Worm (Caenorhabditis elegans): ENCODE data around the gene F46E10.3.

F46E10.3 gene

DNA sequence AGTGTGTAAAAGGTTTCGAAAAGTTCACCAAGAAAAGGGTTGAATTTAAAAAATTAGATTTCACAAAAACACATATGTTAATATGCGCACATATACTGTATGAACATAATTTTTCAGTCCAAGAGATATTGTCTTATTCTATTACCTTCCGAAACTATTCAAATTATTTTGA, at the start of gene F46E10.3:
Gene F46E10.3 (plus strand): TSS at position 73 of the 172 bp plus-strand sequence.
- TF ChIP-seq W03F9.2 (tag; optimal IDR thresholded peaks at IDR 0.05), result no peak

DNA sequence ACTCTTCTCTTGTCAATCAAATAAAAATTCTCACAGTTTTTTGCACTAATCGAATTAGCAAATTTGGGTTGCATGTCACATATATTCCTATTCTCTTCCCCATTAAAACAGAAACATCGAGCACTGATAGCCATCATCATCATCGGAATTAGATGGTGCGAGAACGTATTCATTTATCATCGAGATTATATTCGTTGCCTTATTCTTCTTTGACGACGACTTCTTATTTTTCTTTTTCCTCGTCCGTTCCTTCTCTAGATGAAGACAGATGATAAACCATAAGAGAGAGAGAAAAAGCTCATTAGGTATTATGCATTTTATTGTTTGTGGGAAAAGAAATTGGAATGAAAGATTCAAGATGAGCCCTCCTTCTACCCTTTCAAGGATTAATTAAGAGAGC, 46.9 kb upstream of the F46E10.3 start:
- no peak for TF ChIP-seq him-1 (tag; optimal IDR thresholded peaks at IDR 0.05)
- no peak for TF ChIP-seq W03F9.2 (tag; optimal IDR thresholded peaks at IDR 0.05)
- TF ChIP-seq dao-5 (tag; optimal IDR thresholded peaks at IDR 0.05), result no peak

DNA sequence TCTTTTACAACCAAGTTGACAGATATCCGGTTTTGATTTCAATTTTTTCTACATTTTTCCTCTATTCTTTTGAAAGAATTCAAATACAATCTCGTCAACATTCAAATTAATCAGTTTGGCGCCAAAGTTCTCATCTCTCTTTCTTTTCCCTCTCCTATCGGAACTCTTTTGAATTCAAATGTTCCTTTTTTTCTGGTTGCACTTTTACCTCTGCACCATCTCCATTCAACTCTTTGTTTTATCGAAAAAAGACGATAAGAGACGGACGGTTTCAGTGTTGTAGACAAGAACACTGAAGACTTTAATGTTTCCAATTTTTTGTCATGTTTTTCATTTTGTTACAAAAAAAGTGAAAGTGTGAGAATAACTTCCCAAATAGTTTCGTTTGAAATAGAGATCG, 42.1 kb upstream of the F46E10.3 start:
- no peak for TF ChIP-seq him-1 (tag; optimal IDR thresholded peaks at IDR 0.05)
- no peak for TF ChIP-seq dao-5 (tag; optimal IDR thresholded peaks at IDR 0.05)
- no peak for TF ChIP-seq W03F9.2 (tag; optimal IDR thresholded peaks at IDR 0.05)

DNA sequence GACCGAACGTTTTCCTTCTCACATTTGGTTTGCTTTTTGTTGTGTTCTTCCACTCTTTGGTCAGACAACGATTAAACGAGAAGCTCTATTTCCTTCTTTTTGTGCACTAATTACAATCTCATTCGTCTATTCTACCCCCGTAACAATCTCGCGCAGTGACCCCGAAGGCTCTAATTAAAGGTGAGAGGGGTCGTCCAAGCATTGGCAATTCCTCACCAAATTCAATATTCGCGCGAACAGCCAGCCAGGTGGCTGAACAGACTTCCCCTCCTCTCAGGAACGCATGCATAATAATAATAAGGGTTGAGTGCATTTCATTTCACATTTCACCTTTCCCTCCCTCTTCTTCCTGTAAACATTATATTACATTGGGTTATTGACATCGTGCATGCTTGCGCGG, 33.0 kb upstream of the F46E10.3 start:
- TF ChIP-seq him-1 (tag; optimal IDR thresholded peaks at IDR 0.05) (no peak), W03F9.2 (tag; optimal IDR thresholded peaks at IDR 0.05) (no peak), dao-5 (tag; optimal IDR thresholded peaks at IDR 0.05) (no peak)

DNA sequence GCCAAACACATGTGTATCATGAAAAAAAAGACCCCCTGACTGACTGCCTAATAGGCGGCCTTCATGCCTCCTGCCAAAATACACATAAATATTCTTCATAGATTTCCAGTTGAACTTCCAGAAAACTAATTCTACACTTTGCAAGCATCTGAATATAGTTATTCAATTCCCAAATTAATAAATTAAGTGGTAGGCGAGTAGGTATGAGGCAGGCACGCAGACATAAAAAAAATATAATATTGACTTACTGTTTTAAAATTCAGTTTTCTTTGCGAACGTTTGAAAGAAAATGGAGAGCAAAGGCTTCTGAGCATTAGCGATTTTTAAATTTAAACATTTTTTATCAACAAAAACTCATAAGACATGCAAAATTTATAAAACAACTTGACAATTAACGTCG, 30.2 kb upstream of the F46E10.3 start:
- TF ChIP-seq W03F9.2 (tag; optimal IDR thresholded peaks at IDR 0.05) (no peak), dao-5 (tag; optimal IDR thresholded peaks at IDR 0.05) (no peak), him-1 (tag; optimal IDR thresholded peaks at IDR 0.05) (no peak)

DNA sequence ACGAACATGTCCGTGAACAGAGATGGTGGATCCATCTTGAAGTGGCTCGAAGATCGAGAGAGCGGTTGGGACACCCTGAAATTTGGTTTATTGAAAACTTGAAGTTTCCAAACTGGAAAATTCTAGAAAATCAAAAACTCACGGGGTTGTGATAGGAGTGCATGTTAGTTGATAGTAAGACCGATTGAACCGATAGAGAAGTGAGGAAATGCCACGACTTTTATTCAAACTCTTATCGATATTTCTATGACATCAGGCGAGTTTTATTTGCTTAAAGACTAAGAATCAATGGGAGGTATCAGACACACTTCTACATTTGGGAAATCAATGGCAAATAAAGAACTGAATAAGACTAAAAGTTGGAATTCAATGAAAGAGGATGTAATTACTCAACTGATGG, 29.2 kb upstream of the F46E10.3 start, which contains the start of gene lec-10:
Gene lec-10 (minus strand): TSS at position 272 of the 400 bp plus-strand sequence.
- TF ChIP-seq W03F9.2 (tag; optimal IDR thresholded peaks at IDR 0.05), result no peak
- TF ChIP-seq dao-5 (tag; optimal IDR thresholded peaks at IDR 0.05), result no peak
- no peak for TF ChIP-seq him-1 (tag; optimal IDR thresholded peaks at IDR 0.05)

DNA sequence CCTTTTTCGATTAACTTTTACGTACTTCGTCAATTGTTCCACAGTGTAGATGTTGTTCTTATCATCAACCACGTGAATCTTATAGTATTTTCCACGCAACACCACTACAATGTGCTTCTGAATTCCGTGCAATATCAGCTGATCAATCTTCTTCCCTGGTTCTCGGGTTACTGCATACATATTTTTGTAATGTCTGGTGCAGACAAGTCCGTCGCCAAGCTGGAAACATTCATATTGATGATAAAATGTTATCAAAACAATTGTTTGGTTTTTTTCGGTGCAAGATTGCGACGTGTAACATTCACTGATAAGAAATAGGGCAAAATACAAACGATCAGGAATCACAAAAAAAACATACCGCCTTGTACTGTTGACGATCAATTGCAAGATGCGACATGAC, 25.6 kb upstream of the F46E10.3 start:
- TF ChIP-seq dao-5 (tag; optimal IDR thresholded peaks at IDR 0.05) (no peak), him-1 (tag; optimal IDR thresholded peaks at IDR 0.05) (no peak), W03F9.2 (tag; optimal IDR thresholded peaks at IDR 0.05) (no peak)

DNA sequence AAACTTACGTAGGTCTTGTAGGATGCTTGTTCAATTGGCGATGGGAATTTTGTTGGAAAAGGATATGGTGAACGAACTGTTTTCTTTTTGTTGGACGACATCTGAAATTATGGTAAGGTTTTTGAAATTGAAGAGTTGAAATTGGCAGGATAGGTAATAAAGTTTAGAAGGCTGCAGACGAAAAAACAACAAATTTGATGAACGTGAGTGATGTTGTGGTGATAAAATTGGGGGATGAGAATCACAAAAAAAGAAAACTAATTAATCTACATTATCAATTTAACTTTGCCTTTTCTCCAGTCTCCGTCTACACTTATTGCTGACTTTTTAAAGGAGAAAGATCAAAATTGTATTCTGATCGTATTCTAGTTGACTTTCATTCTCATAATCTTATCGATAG, 24.3 kb upstream of the F46E10.3 start, which contains the start of gene cpt-6:
Gene cpt-6 (minus strand): TSS at position 101 of the 400 bp plus-strand sequence.
- TF ChIP-seq him-1 (tag; optimal IDR thresholded peaks at IDR 0.05), result no peak

DNA sequence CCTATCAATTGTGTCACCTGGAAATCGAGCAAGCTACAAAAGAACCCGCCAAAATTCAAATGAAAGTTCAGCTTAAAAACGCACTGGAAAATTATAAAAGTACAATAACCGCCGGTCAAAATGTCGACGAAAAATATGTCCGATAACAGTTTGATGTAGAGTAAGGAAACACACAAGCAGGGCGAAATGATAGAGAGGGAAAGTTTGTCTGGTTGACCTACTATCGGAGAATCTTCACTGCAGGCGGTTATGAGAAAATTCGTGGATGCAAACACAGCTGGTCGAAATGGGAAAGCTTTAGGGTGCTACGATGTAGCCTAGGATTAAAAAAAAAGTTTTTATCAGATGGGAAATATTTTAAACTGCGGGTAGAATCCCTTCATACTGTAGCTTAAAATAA, 22.7 kb upstream of the F46E10.3 start:
- TF ChIP-seq dao-5 (tag; optimal IDR thresholded peaks at IDR 0.05) (no peak), W03F9.2 (tag; optimal IDR thresholded peaks at IDR 0.05) (no peak), him-1 (tag; optimal IDR thresholded peaks at IDR 0.05) (no peak)

DNA sequence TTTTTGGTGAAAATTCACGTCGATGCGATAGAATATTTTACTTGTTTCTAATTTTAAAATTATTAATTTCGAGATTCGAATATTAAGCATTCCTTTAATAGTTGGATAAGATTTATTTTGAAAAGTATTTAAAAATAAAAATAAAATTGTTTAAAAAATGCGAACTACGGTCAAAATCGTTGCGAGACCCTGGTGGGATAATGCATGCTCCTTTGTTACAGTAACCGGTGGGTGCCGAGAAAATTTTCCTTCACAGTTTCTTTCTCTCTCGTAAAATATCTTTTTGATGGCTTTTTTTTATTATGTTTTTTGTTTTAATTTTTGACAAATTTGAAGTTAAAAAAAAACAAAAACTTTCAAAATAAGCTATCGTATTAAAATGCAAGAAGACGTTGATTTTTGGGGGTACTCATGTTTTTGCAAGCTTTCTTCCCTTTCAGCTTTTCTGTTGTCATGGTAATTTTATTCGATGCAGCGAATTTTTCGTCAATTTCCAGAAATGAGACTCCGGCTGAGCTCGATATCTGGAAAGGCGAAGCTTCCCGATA, 21.4 kb upstream of the F46E10.3 start, which contains the start of gene dgtr-1:
Gene dgtr-1 (plus strand): TSS at position 498 of the 548 bp plus-strand sequence.
- TF ChIP-seq him-1 (tag; optimal IDR thresholded peaks at IDR 0.05) (no peak), W03F9.2 (tag; optimal IDR thresholded peaks at IDR 0.05) (peak; percentile 23), dao-5 (tag; optimal IDR thresholded peaks at IDR 0.05) (no peak)

DNA sequence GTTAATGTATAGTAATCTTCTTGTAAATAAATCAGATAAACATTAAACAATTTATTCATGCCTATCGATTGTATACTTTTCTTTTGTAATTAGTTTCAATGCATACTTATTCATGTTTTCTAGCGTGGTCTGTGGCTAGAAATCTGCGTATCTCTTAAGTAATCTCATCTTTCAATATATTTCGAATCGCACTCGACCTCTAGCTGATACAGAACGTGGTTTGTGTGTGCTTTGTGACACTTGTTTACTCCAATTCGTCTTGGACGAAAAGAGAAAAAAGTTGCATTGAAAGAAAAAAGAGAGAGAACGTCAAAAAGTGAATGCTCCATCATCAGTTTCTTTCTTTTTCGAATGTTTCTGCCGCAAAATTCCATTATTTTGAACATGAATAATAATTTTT, 19.7 kb upstream of the F46E10.3 start:
- TF ChIP-seq W03F9.2 (tag; optimal IDR thresholded peaks at IDR 0.05) (no peak), him-1 (tag; optimal IDR thresholded peaks at IDR 0.05) (no peak), dao-5 (tag; optimal IDR thresholded peaks at IDR 0.05) (no peak)

DNA sequence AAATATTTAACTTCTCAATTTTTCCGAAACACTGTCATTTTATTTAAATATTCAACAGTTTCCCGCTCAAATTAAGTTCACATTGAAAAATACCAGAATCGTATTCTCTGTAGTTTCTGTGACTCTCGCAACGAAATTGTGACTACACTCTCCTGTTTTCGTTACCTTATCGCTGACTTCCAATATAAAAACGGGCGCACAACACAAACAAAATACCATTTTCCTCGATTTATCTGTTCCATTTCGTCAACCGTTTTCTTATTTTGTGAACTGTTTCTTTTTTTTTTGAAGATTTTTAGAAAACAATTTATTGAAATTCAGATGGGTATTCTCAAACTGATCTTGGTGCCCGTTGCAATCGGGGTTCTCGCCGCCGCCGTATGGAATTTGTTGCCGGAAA, 19.2 kb upstream of the F46E10.3 start, which contains the start of gene W01A11.1:
Gene W01A11.1 (plus strand): TSS at position 322 of the 400 bp plus-strand sequence.
- TF ChIP-seq him-1 (tag; optimal IDR thresholded peaks at IDR 0.05) (no peak), W03F9.2 (tag; optimal IDR thresholded peaks at IDR 0.05) (no peak), dao-5 (tag; optimal IDR thresholded peaks at IDR 0.05) (no peak)

DNA sequence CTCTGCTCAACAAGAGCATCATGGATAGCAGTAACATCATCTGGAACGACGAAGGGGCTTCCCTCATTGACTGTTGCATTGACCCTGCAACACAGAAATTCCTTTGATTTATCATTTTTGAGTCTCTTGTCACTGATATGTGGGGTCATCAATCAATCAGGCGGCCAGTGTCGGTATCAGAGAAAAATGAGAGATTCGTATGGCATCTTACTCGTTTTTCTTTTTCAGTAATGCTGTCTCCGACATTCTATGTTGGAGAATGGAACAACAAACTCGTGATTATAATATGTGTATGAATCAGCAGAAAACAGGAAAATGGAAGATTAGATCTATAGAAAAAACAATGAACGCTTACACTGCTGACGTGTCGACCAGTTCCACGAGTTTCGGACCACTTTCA, 14.9 kb upstream of the F46E10.3 start:
- TF ChIP-seq W03F9.2 (tag; optimal IDR thresholded peaks at IDR 0.05), result no peak
- TF ChIP-seq him-1 (tag; optimal IDR thresholded peaks at IDR 0.05), result no peak
- no peak for TF ChIP-seq dao-5 (tag; optimal IDR thresholded peaks at IDR 0.05)

DNA sequence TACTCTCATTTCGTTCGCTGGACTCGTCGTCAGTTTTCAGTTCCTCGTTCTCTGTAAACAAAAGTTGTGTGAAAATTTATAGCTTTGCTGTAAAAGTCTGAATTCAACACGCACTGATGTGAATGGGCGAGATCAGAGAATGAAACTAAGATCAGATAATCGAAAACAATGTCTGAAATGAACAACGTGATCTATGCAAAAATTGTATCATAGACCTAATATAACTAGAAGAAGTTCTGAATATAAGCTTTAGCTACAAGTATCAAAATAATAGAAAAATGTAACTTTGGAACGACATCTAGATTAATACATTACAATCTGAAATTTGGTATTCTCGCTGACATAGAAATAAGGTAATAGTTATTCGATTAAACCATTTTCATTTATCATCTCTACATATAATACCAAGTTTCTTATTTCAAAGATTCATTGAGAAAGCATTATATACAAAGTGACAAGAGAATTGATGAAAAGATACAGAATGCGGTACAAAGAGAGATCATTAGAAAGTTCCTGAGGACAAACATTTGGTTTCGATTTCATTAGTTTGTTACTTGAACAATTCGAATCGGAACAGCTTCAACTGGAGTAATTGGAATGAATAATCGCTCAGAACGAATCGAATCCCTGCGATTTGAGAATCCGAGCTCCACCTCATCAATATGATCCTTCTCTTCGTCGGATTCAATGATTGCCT, 13.8 kb upstream of the F46E10.3 start, which contains the start of gene moc-2:
Gene moc-2 (minus strand): TSS at position 51 of the 697 bp plus-strand sequence.
- TF ChIP-seq him-1 (tag; optimal IDR thresholded peaks at IDR 0.05) (no peak), W03F9.2 (tag; optimal IDR thresholded peaks at IDR 0.05) (no peak), dao-5 (tag; optimal IDR thresholded peaks at IDR 0.05) (no peak)

DNA sequence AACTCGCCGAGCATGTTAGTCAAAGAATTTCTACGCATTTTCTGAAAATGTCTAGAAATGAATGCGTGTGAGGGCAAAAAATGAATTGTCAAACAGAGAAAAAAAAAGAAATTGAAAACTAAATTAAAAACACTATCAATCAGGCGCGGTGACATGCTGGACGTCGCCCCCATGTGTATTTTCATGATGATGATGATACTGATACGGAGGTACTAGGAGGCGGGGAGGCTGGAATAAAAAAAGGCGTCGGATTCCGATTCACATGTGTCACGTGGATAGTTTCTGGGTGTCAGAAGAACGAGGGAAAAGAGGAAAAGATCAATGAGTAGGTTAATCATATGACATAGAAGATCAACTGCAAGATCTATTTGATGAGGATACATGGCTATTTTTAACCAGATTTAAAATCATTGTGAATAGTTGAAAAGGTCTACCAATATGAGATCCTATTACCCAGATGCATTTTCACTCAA, 12.7 kb upstream of the F46E10.3 start, which contains the start of gene W01A11.7:
Gene W01A11.7 (minus strand): TSS at position 51 of the 473 bp plus-strand sequence.
- TF ChIP-seq him-1 (tag; optimal IDR thresholded peaks at IDR 0.05) (no peak), W03F9.2 (tag; optimal IDR thresholded peaks at IDR 0.05) (no peak), dao-5 (tag; optimal IDR thresholded peaks at IDR 0.05) (no peak)

All from whole organism, L4/young adult.